Fruit fly (Drosophila melanogaster) whole organism, prepupa: Measurements from ENCODE around the gene CG32299.

Source experiments
- Blimp-1 ChIP-seq: fragments of 200-800 bp; sonication (Bioruptor generic); optimal IDR thresholded peaks from 3 replicates; lab custom pipeline; 2017; ENCODE audit warnings: missing biosample characterization, missing genetic modification characterization, mild to moderate bottlenecking, moderate library complexity, missing genetic modification reagents
- CG10631 ChIP-seq: fragments of 200-800 bp; sonication (Bioruptor generic); optimal IDR thresholded peaks from 2 replicates; lab custom pipeline; 2016; ENCODE audit warnings: missing biosample characterization, missing genetic modification characterization
- CG10669 ChIP-seq: fragments of 200-800 bp; sonication (Bioruptor generic); optimal IDR thresholded peaks from 3 replicates; lab custom pipeline; 2018; ENCODE audit warnings: missing biosample characterization, mild to moderate bottlenecking, missing genetic modification characterization, moderate library complexity
- CG11762 ChIP-seq: fragments of 200-800 bp; sonication (Bioruptor generic); optimal IDR thresholded peaks from 3 replicates; lab custom pipeline; 2016; ENCODE audit warnings: missing biosample characterization, missing genetic modification characterization; ENCODE audit not compliant: insufficient read depth
- CG11902 ChIP-seq: fragments of 200-800 bp; sonication (Bioruptor generic); optimal IDR thresholded peaks from 3 replicates; lab custom pipeline; 2016; ENCODE audit warnings: missing biosample characterization, missing genetic modification characterization
- CG15336 ChIP-seq: fragments of 200-800 bp; sonication (Bioruptor generic); IDR thresholded peaks from 2 replicates; pipeline ENCODE4 v1.3.6; 2022; ENCODE audit warnings: missing biosample characterization, missing genetic modification characterization
- CG1621 ChIP-seq: fragments of 200-800 bp; sonication (Bioruptor generic); optimal IDR thresholded peaks from 3 replicates; lab custom pipeline; 2018; ENCODE audit warnings: missing biosample characterization, mild to moderate bottlenecking, missing genetic modification characterization
- CG3032 ChIP-seq: fragments of 200-800 bp; optimal IDR thresholded peaks from 2 replicates; lab custom pipeline; 2019; ENCODE audit warnings: missing biosample characterization, mild to moderate bottlenecking, missing genetic modification characterization, moderate library complexity
- CG31627 ChIP-seq: fragments of 200-800 bp; sonication (Bioruptor generic); optimal IDR thresholded peaks from 3 replicates; lab custom pipeline; 2016; ENCODE audit warnings: missing biosample characterization, missing genetic modification characterization
- CG34406 ChIP-seq: fragments of 200-800 bp; sonication (Bioruptor generic); optimal IDR thresholded peaks from 3 replicates; lab custom pipeline; 2016; ENCODE audit warnings: missing biosample characterization, missing genetic modification characterization
- CG3919 ChIP-seq: fragments of 200-800 bp; sonication (Bioruptor generic); optimal IDR thresholded peaks from 3 replicates; lab custom pipeline; 2016; ENCODE audit warnings: missing biosample characterization, missing genetic modification characterization
- CG4318 ChIP-seq: fragments of 200-800 bp; sonication (Bioruptor generic); optimal IDR thresholded peaks from 3 replicates; lab custom pipeline; 2017; ENCODE audit warnings: missing biosample characterization, mild to moderate bottlenecking, missing genetic modification characterization
- CG6163 ChIP-seq: fragments of 200-800 bp; sonication (Bioruptor generic); IDR thresholded peaks from 3 replicates; pipeline ENCODE4 v1.3.6; 2022; ENCODE audit warnings: missing biosample characterization, missing genetic modification characterization
- CG6276 ChIP-seq: fragments of 200-800 bp; sonication (Bioruptor generic); optimal IDR thresholded peaks from 2 replicates; lab custom pipeline; 2017; ENCODE audit warnings: missing biosample characterization, mild to moderate bottlenecking, missing genetic modification characterization
- CG6792 ChIP-seq: fragments of 200-800 bp; sonication (Bioruptor generic); optimal IDR thresholded peaks from 3 replicates; lab custom pipeline; 2016; ENCODE audit warnings: missing biosample characterization, missing genetic modification characterization
- CG8632 ChIP-seq: fragments of 200-800 bp; sonication (Bioruptor generic); optimal IDR thresholded peaks from 3 replicates; lab custom pipeline; 2016; ENCODE audit warnings: missing biosample characterization, missing genetic modification characterization
- CG9139 ChIP-seq: fragments of 200-800 bp; sonication (Bioruptor generic); optimal IDR thresholded peaks from 3 replicates; lab custom pipeline; 2017; ENCODE audit warnings: missing biosample characterization, mild to moderate bottlenecking, missing genetic modification characterization
- Eip75B ChIP-seq: fragments of 200-800 bp; sonication (Bioruptor generic); optimal IDR thresholded peaks from 3 replicates; lab custom pipeline; 2016; ENCODE audit warnings: missing biosample characterization, missing genetic modification characterization
- Eip78C ChIP-seq: fragments of 200-800 bp; sonication (Bioruptor generic); peaks from one replicate; lab custom pipeline; 2016; ENCODE audit warnings: missing biosample characterization, missing genetic modification characterization
- Eip93F ChIP-seq: fragments of 200-800 bp; sonication (Bioruptor generic); optimal IDR thresholded peaks from 2 replicates; lab custom pipeline; 2016; ENCODE audit warnings: missing biosample characterization, mild to moderate bottlenecking, missing genetic modification characterization
- Gug ChIP-seq: fragments of 200-800 bp; sonication (Bioruptor generic); IDR thresholded peaks from 2 replicates; pipeline ENCODE4 v1.3.6; 2022; ENCODE audit warnings: missing biosample characterization, missing genetic modification characterization
- Hr38 ChIP-seq: sonication (Bioruptor generic); optimal IDR thresholded peaks from 2 replicates; lab custom pipeline; 2016; ENCODE audit warnings: missing biosample characterization, missing genetic modification characterization
- Hr39 ChIP-seq: fragments of 200-800 bp; sonication (Bioruptor generic); optimal IDR thresholded peaks from 2 replicates; lab custom pipeline; 2016; ENCODE audit warnings: missing biosample characterization, missing genetic modification characterization
- Hr4 ChIP-seq: fragments of 200-800 bp; sonication (Bioruptor generic); optimal IDR thresholded peaks from 3 replicates; lab custom pipeline; 2016; ENCODE audit warnings: missing biosample characterization, missing genetic modification characterization
- Lpt ChIP-seq: fragments of 200-800 bp; sonication (Bioruptor generic); optimal IDR thresholded peaks from 3 replicates; lab custom pipeline; 2016; ENCODE audit warnings: missing biosample characterization, missing genetic modification characterization
- OdsH ChIP-seq: fragments of 200-800 bp; sonication (Bioruptor generic); optimal IDR thresholded peaks from 3 replicates; lab custom pipeline; 2016; ENCODE audit warnings: missing biosample characterization, missing genetic modification characterization
- Sox14 ChIP-seq: fragments of 200-800 bp; sonication (Bioruptor generic); optimal IDR thresholded peaks from 3 replicates; lab custom pipeline; 2016; ENCODE audit warnings: missing biosample characterization, missing genetic modification characterization
- Sox15 ChIP-seq: fragments of 200-800 bp; sonication (Bioruptor generic); optimal IDR thresholded peaks from 3 replicates; lab custom pipeline; 2016; ENCODE audit warnings: missing biosample characterization, missing genetic modification characterization
- cyc ChIP-seq: fragments of 200-800 bp; sonication (Bioruptor generic); optimal IDR thresholded peaks from 3 replicates; lab custom pipeline; 2016; ENCODE audit warnings: missing biosample characterization, missing genetic modification characterization
- dac ChIP-seq: fragments of 200-800 bp; sonication (Bioruptor generic); optimal IDR thresholded peaks from 2 replicates; lab custom pipeline; 2017; ENCODE audit warnings: missing biosample characterization, mild to moderate bottlenecking, missing genetic modification characterization
- dsx ChIP-seq: fragments of 200-800 bp; optimal IDR thresholded peaks from 3 replicates; lab custom pipeline; 2019; ENCODE audit warnings: missing biosample characterization, mild to moderate bottlenecking, missing genetic modification characterization, moderate library complexity; ENCODE audit not compliant: poor library complexity, severe bottlenecking
- eg ChIP-seq: fragments of 200-800 bp; sonication (Bioruptor generic); IDR thresholded peaks from 3 replicates; pipeline ENCODE4 v1.3.6; 2022; ENCODE audit warnings: missing biosample characterization, missing genetic modification characterization
- esn ChIP-seq: fragments of 200-800 bp; sonication (Bioruptor generic); optimal IDR thresholded peaks from 2 replicates; lab custom pipeline; 2016; ENCODE audit warnings: missing biosample characterization, mild to moderate bottlenecking, missing genetic modification characterization, moderate library complexity
- fd85E ChIP-seq: fragments of 200-800 bp; sonication (Bioruptor generic); optimal IDR thresholded peaks from 3 replicates; lab custom pipeline; 2016; ENCODE audit warnings: missing biosample characterization, missing genetic modification characterization
- net ChIP-seq: fragments of 200-800 bp; sonication (Bioruptor generic); optimal IDR thresholded peaks from 3 replicates; lab custom pipeline; 2016; ENCODE audit warnings: missing biosample characterization, missing genetic modification characterization
- pdm3 ChIP-seq: fragments of 200-800 bp; sonication (Bioruptor generic); optimal IDR thresholded peaks from 3 replicates; lab custom pipeline; 2016; ENCODE audit warnings: missing biosample characterization, missing genetic modification characterization
- salr ChIP-seq, 2 experiments: fragments of 200-800 bp; sonication (Bioruptor generic); optimal IDR thresholded peaks; 3 replicates each; lab custom pipeline; 2016 to 2018; ENCODE audit warnings: missing biosample characterization in 2 of 2, missing genetic modification characterization in 2 of 2, mild to moderate bottlenecking in 1 of 2
- ss ChIP-seq, 2 experiments: fragments of 200-800 bp; sonication (Bioruptor generic); optimal IDR thresholded peaks; 2 replicates in 1 of 2; 3 replicates in 1 of 2; lab custom pipeline; 2017 to 2018; ENCODE audit warnings: mild to moderate bottlenecking in 2 of 2, missing biosample characterization in 2 of 2, missing genetic modification characterization in 2 of 2, moderate library complexity in 1 of 2
- topi ChIP-seq: fragments of 200-800 bp; sonication (Bioruptor generic); optimal IDR thresholded peaks from 3 replicates; lab custom pipeline; 2016; ENCODE audit warnings: missing biosample characterization, missing genetic modification characterization

The CG32299 gene

DNA sequence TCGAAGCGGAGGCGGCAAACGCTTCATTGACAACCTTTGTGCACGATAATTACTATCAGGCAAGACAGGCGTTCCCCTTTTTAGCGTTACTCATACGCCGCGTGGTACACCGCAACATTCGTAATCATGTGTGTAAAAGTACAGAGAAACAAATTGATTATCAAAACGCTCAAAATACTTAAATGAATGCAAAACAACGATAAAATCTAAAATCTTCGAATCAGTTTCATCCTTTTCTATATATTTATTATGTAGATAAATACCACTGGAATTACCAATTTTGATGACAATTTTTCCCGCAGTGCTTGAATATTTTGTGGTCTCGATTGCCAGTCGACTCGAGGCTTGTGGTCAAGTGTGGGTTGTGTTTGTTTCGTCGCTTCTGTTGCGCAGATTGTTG lies 20.1 kb upstream of the CG32299 start (continued):
- TF ChIP-seq CG3032 (tag; lab: Kevin White, UChicago) (peak; percentile 7), CG3919 (peak; percentile 62), CG34406 (GFP tag; lab: Kevin White, UChicago) (peak; percentile 22), CG8632 (GFP tag; lab: Kevin White, UChicago) (peak; percentile 24), Lpt (GFP tag; lab: Kevin White, UChicago) (no peak), Hr4 (GFP tag; lab: Kevin White, UChicago) (peak; percentile 57), Hr39 (no peak), ss (GFP tag; optimal IDR thresholded peaks at IDR 0.05; lab: Kevin White, UChicago) (peak in 1 of 2 experiments; percentile 7), net (GFP tag; lab: Kevin White, UChicago) (no peak), CG15336 (peak; percentile 57), cyc (GFP tag; lab: Kevin White, UChicago) (peak; percentile 49), CG6792 (GFP tag; lab: Kevin White, UChicago) (peak; percentile 5), Eip93F (GFP tag; lab: Kevin White, UChicago) (peak; percentile 27), eg (GFP tag; lab: Robert Waterston, UW) (peak; percentile 69; the same call in 2 of the 3 replicates), OdsH (peak; percentile 39), CG10631 (GFP tag; lab: Kevin White, UChicago) (no peak), CG4318 (GFP tag; lab: Kevin White, UChicago) (peak; percentile 12)

DNA sequence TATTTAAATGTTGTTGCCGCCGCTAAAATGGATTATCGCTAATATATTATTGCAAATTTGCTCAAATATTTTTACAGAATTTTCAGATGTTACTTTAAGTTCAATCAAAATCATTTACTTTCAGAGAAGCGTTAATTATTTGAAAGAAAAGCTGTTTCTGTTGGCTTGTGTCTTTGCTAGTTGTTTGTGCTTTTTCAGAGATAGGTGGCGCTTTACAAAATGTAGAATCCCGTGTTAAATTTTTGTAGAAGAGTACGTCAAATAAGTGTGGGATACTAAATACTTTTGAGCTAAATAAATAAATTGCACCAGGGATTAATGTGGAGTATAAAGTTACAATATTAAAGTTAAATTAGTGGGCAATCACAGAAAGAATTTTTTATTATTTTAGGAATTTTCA lies 18.5 kb upstream of the CG32299 start:
- TF ChIP-seq fd85E (GFP tag; lab: Kevin White, UChicago) (no peak), Gug (GFP tag; lab: Robert Waterston, UW) (no peak), pdm3 (GFP tag; lab: Kevin White, UChicago) (no peak), Hr38 (GFP tag; lab: Kevin White, UChicago) (no peak), CG9139 (GFP tag; lab: Kevin White, UChicago) (no peak), CG11762 (GFP tag; lab: Kevin White, UChicago) (no peak), Sox15 (GFP tag; lab: Kevin White, UChicago) (no peak), Eip75B (no peak), net (GFP tag; lab: Kevin White, UChicago) (no peak), dac (GFP tag; lab: Kevin White, UChicago) (no peak), CG31627 (GFP tag; lab: Kevin White, UChicago) (no peak), cyc (GFP tag; lab: Kevin White, UChicago) (no peak), Hr4 (GFP tag; lab: Kevin White, UChicago) (no peak), esn (GFP tag; lab: Kevin White, UChicago) (no peak)

DNA sequence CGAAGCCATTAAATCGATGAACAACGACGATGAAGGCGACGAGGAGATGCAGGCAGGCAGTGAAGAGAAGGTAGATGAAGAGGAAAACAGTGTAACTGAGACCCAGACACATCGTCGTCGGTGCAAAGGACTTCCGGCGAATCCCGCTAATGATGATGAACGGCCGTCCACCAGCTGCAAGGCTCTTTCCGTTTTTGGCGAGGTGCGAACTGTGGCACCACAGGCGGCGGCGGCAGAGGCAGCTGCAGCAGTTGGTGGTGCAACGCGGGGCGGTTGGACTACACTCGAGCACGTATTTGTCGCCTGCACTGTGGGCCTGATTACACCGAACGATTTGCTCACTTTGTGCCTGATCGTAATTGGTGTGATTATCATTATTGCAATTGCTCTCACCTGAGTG lies 17.2 kb upstream of the CG32299 start:
- no peak for TF ChIP-seq topi (GFP tag; lab: Kevin White, UChicago)
- no peak for TF ChIP-seq pdm3 (GFP tag; lab: Kevin White, UChicago)
- TF ChIP-seq salr (GFP tag; optimal IDR thresholded peaks at IDR 0.05; lab: Kevin White, UChicago) = no peak
- TF ChIP-seq CG6163 (GFP tag; lab: Robert Waterston, UW) = peak; percentile 35; the same call in 1 of the 3 replicates
- TF ChIP-seq dsx (GFP tag; lab: Kevin White, UChicago) = no peak

DNA sequence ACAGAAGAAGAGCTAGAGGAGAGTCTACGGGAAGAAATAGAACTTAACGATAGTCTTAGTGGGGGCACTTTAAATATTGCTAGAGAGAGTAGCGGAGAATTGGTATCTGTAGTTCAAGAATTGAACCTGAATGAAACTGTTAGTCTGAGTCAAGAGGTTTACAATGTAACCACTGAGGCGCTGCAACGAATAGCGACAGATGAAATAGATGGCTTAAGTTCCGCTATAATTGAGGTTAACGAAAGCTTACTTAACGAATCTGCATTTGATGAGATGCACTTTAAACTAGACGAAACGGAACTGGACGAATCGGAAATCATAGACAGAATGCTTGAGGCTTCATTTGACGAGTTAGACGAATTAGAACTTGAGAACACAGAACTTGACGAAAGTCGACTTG lies 16.5 kb upstream of the CG32299 start:
- TF ChIP-seq salr (GFP tag; optimal IDR thresholded peaks at IDR 0.05; lab: Kevin White, UChicago) (no peak), CG1621 (no peak), CG11902 (GFP tag; lab: Kevin White, UChicago) (no peak), CG10669 (GFP tag; lab: Kevin White, UChicago) (no peak), CG6276 (no peak), Sox14 (GFP tag; lab: Kevin White, UChicago) (no peak), Eip78C (GFP tag; lab: Kevin White, UChicago) (no peak), CG6792 (GFP tag; lab: Kevin White, UChicago) (no peak), net (GFP tag; lab: Kevin White, UChicago) (no peak), Blimp-1 (GFP tag; lab: Kevin White, UChicago) (no peak), CG31627 (GFP tag; lab: Kevin White, UChicago) (no peak), OdsH (no peak), eg (GFP tag; lab: Robert Waterston, UW) (no peak)
- TF ChIP-seq, all 60 proteins: peak for 0
